Worm (Caenorhabditis elegans) whole organism, L4 larva: ENCODE measurements around the gene C04E6.8.

Experiments
- F26F4.8 ChIP-seq: fragments of 200-800 bp; sonication (Bioruptor generic); conservative IDR thresholded peaks from 2 replicates; pipeline ENCODE4 v1.3.6; 2022; ENCODE audit warnings: missing genetic modification characterization, missing compliant biosample characterization
- R02D3.7 ChIP-seq: fragments of 150-350 bp; sonication (generic microtip); optimal IDR thresholded peaks from 3 replicates; lab custom pipeline; 2014; ENCODE audit warnings: missing biosample characterization, missing genetic modification characterization
- T26A8.4 ChIP-seq: fragments of 200-800 bp; sonication (Bioruptor generic); IDR thresholded peaks from 2 replicates; pipeline ENCODE4 v1.3.6; 2022; ENCODE audit warnings: missing genetic modification characterization, missing compliant biosample characterization
- Y48G9A.11 ChIP-seq: fragments of 200-800 bp; sonication (Bioruptor generic); IDR thresholded peaks from 2 replicates; pipeline ENCODE4 v1.3.6; 2022; ENCODE audit warnings: missing genetic modification reagents, missing genetic modification characterization, missing compliant biosample characterization
- ZK546.5 ChIP-seq, 2 experiments: sonication (generic microtip); optimal IDR thresholded peaks; 2 replicates each; lab custom pipeline; 2017; ENCODE audit warnings: missing biosample characterization in 2 of 2, missing genetic modification characterization in 2 of 2
- aha-1 ChIP-seq: fragments of 150-350 bp; peaks from one replicate; lab custom pipeline; 2014; ENCODE audit warnings: missing biosample characterization, missing genetic modification characterization
- arid-1 ChIP-seq: fragments of 200-800 bp; sonication (Bioruptor generic); conservative IDR thresholded peaks from 2 replicates; pipeline ENCODE4 v1.3.6; 2022; ENCODE audit warnings: missing genetic modification reagents, missing genetic modification characterization, missing compliant biosample characterization
- attf-4 ChIP-seq: sonication (generic microtip); optimal IDR thresholded peaks from 3 replicates; lab custom pipeline; 2017; ENCODE audit warnings: missing biosample characterization, missing genetic modification characterization
- ceh-20 ChIP-seq: fragments of 200-800 bp; sonication (Bioruptor generic); IDR thresholded peaks from 2 replicates; pipeline ENCODE4 v1.3.6; 2022; ENCODE audit warnings: missing genetic modification reagents, missing genetic modification characterization, missing compliant biosample characterization
- ceh-62 ChIP-seq: sonication (generic microtip); optimal IDR thresholded peaks from 2 replicates; lab custom pipeline; 2017; ENCODE audit warnings: missing biosample characterization, missing genetic modification characterization
- ceh-82 ChIP-seq: sonication (generic microtip); optimal IDR thresholded peaks from 2 replicates; lab custom pipeline; 2017; ENCODE audit warnings: missing biosample characterization, missing genetic modification characterization
- cey-2 ChIP-seq: sonication (generic microtip); optimal IDR thresholded peaks from 3 replicates; lab custom pipeline; 2017; ENCODE audit warnings: missing genetic modification characterization, mild to moderate bottlenecking, missing compliant biosample characterization, antibody characterized with exemption, borderline replicate concordance; ENCODE audit not compliant: insufficient read depth
- daf-19 ChIP-seq: fragments of 200-800 bp; sonication (Bioruptor generic); conservative IDR thresholded peaks from 2 replicates; pipeline ENCODE4 v1.3.6; 2022; ENCODE audit warnings: missing genetic modification characterization, missing compliant biosample characterization
- dmd-8 ChIP-seq: fragments of 200-800 bp; sonication (Bioruptor generic); IDR thresholded peaks from 2 replicates; pipeline ENCODE4 v1.3.6; 2022; ENCODE audit warnings: missing genetic modification characterization, missing compliant biosample characterization
- dpl-1 ChIP-seq: fragments of 150-350 bp; optimal IDR thresholded peaks from 2 replicates; lab custom pipeline; 2014; ENCODE audit warnings: missing biosample characterization, missing genetic modification reagents, missing genetic modification characterization
- duxl-1 ChIP-seq: sonication (generic microtip); optimal IDR thresholded peaks from 2 replicates; lab custom pipeline; 2016; ENCODE audit warnings: mild to moderate bottlenecking, missing genetic modification characterization, moderate library complexity, missing compliant biosample characterization; ENCODE audit not compliant: poor library complexity
- dve-1 ChIP-seq: sonication (generic microtip); optimal IDR thresholded peaks from 2 replicates; lab custom pipeline; 2017; ENCODE audit warnings: antibody characterized with exemption, mild to moderate bottlenecking, missing genetic modification characterization, missing compliant biosample characterization; ENCODE audit not compliant: insufficient read depth
- egl-27 ChIP-seq: sonication (generic microtip); optimal IDR thresholded peaks from 3 replicates; lab custom pipeline; 2017; ENCODE audit warnings: missing biosample characterization, missing genetic modification reagents, missing genetic modification characterization
- hlh-30 ChIP-seq: sonication (generic microtip); optimal IDR thresholded peaks from 2 replicates; lab custom pipeline; 2017; ENCODE audit warnings: antibody characterized with exemption, mild to moderate bottlenecking, missing genetic modification characterization, missing compliant biosample characterization; ENCODE audit not compliant: insufficient read depth
- hmg-1.1 ChIP-seq: fragments of 200-800 bp; sonication (Bioruptor generic); IDR thresholded peaks from 2 replicates; pipeline ENCODE4 v1.3.6; 2022; ENCODE audit warnings: missing genetic modification reagents, missing genetic modification characterization, missing compliant biosample characterization
- jun-1 ChIP-seq: fragments of 150-350 bp; optimal IDR thresholded peaks from 2 replicates; lab custom pipeline; 2014; ENCODE audit warnings: missing biosample characterization, missing genetic modification reagents, missing genetic modification characterization
- lim-7 ChIP-seq: fragments of 200-800 bp; sonication (Bioruptor generic); IDR thresholded peaks from 2 replicates; pipeline ENCODE4 v1.3.6; 2022; ENCODE audit warnings: missing genetic modification characterization, missing compliant biosample characterization
- lin-13 ChIP-seq: fragments of 150-350 bp; optimal IDR thresholded peaks from 2 replicates; lab custom pipeline; 2014; ENCODE audit warnings: missing biosample characterization, missing genetic modification reagents, missing genetic modification characterization
- lin-39 ChIP-seq: fragments of 150-350 bp; optimal IDR thresholded peaks from 2 replicates; lab custom pipeline; 2014; ENCODE audit warnings: missing biosample characterization, missing genetic modification reagents, missing genetic modification characterization
- madf-5 ChIP-seq, 2 experiments: fragments of 200-800 bp; sonication (Bioruptor generic); IDR thresholded peaks; 2 replicates each; pipeline ENCODE4 v1.3.6; 2022; ENCODE audit warnings: missing compliant biosample characterization in 2 of 2, missing genetic modification characterization in 2 of 2
- mdl-1 ChIP-seq, 2 experiments: fragments of 150-350 bp in 1 of 2; sonication (generic microtip) in 1 of 2; optimal IDR thresholded peaks; 2 replicates each; lab custom pipeline; 2014 to 2017; ENCODE audit warnings: missing biosample characterization in 2 of 2, missing genetic modification characterization in 2 of 2
- mdt-29 ChIP-seq: fragments of 200-800 bp; sonication (Bioruptor generic); IDR thresholded peaks from 2 replicates; pipeline ENCODE4 v1.3.6; 2022; ENCODE audit warnings: missing genetic modification reagents, missing genetic modification characterization, missing compliant biosample characterization
- mxl-3 ChIP-seq: fragments of 200-800 bp; sonication (Bioruptor generic); optimal IDR thresholded peaks from 2 replicates; lab custom pipeline; 2018; ENCODE audit warnings: mild to moderate bottlenecking, missing genetic modification characterization, missing compliant biosample characterization
- nhr-10 ChIP-seq: fragments of 150-350 bp; optimal IDR thresholded peaks from 2 replicates; lab custom pipeline; 2014; ENCODE audit warnings: missing biosample characterization, missing genetic modification characterization
- nhr-102 ChIP-seq: sonication (generic microtip); optimal IDR thresholded peaks from 2 replicates; lab custom pipeline; 2016; ENCODE audit warnings: mild to moderate bottlenecking, missing genetic modification characterization, moderate library complexity, missing compliant biosample characterization
- nhr-11 ChIP-seq: fragments of 150-350 bp; optimal IDR thresholded peaks from 2 replicates; lab custom pipeline; 2014; ENCODE audit warnings: missing biosample characterization, missing genetic modification characterization
- nhr-111 ChIP-seq: fragments of 200-800 bp; sonication (Bioruptor generic); optimal IDR thresholded peaks from 2 replicates; lab custom pipeline; 2018; ENCODE audit warnings: mild to moderate bottlenecking, missing genetic modification characterization, missing compliant biosample characterization
- nhr-41 ChIP-seq: fragments of 200-800 bp; sonication (Bioruptor generic); IDR thresholded peaks from 2 replicates; pipeline ENCODE4 v1.3.6; 2022; ENCODE audit warnings: missing genetic modification reagents, missing genetic modification characterization, missing compliant biosample characterization
- nhr-42 ChIP-seq: fragments of 200-800 bp; sonication (Bioruptor generic); IDR thresholded peaks from 2 replicates; pipeline ENCODE4 v1.3.6; 2022; ENCODE audit warnings: missing genetic modification characterization, missing compliant biosample characterization
- nhr-48 ChIP-seq: sonication (generic microtip); optimal IDR thresholded peaks from 2 replicates; lab custom pipeline; 2016; ENCODE audit warnings: mild to moderate bottlenecking, missing genetic modification characterization, missing compliant biosample characterization
- sdz-12 ChIP-seq: fragments of 200-800 bp; sonication (Bioruptor generic); optimal IDR thresholded peaks from 2 replicates; lab custom pipeline; 2018; ENCODE audit warnings: mild to moderate bottlenecking, missing genetic modification characterization, missing compliant biosample characterization
- set-16 ChIP-seq: fragments of 200-800 bp; sonication (Bioruptor generic); IDR thresholded peaks from 2 replicates; pipeline ENCODE4 v1.3.6; 2022; ENCODE audit warnings: missing genetic modification reagents, missing genetic modification characterization, missing compliant biosample characterization
- skn-1 ChIP-seq: fragments of 150-350 bp; optimal IDR thresholded peaks from 2 replicates; lab custom pipeline; 2014; ENCODE audit warnings: missing biosample characterization, missing genetic modification characterization
- snpc-1.2 ChIP-seq: fragments of 200-800 bp; sonication (Bioruptor generic); IDR thresholded peaks from 2 replicates; pipeline ENCODE4 v1.3.6; 2022; ENCODE audit warnings: missing genetic modification reagents, missing genetic modification characterization, missing compliant biosample characterization
- spr-1 ChIP-seq: sonication (generic microtip); optimal IDR thresholded peaks from 2 replicates; lab custom pipeline; 2016; ENCODE audit warnings: mild to moderate bottlenecking, missing genetic modification characterization, missing compliant biosample characterization
- spr-3 ChIP-seq: fragments of 200-800 bp; sonication (Bioruptor generic); optimal IDR thresholded peaks from 2 replicates; lab custom pipeline; 2018; ENCODE audit warnings: mild to moderate bottlenecking, missing genetic modification characterization, missing compliant biosample characterization
- tag-97 ChIP-seq: fragments of 200-800 bp; sonication (Bioruptor generic); IDR thresholded peaks from 2 replicates; pipeline ENCODE4 v1.3.6; 2022; ENCODE audit warnings: missing genetic modification characterization, missing compliant biosample characterization
- unc-39 ChIP-seq: sonication (generic microtip); optimal IDR thresholded peaks from 2 replicates; lab custom pipeline; 2017; ENCODE audit warnings: missing biosample characterization, missing genetic modification characterization
- unc-62 ChIP-seq, 3 experiments: fragments of 150-350 bp in 1 of 3; sonication (generic microtip); optimal IDR thresholded peaks in 2 of 3; peaks in 1 of 3; 1 replicate in 1 of 3; 2 replicates in 2 of 3; lab custom pipeline; 2014 to 2017; ENCODE audit warnings: missing biosample characterization in 3 of 3, missing genetic modification characterization in 3 of 3, missing genetic modification reagents in 3 of 3, missing genotype in 1 of 3
- zfp-2 ChIP-seq: sonication (generic microtip); optimal IDR thresholded peaks from 2 replicates; lab custom pipeline; 2016; ENCODE audit warnings: mild to moderate bottlenecking, missing genetic modification characterization, missing compliant biosample characterization
- zip-11 ChIP-seq: fragments of 200-800 bp; sonication (Bioruptor generic); IDR thresholded peaks from 2 replicates; pipeline ENCODE4 v1.3.6; 2022; ENCODE audit warnings: missing genetic modification characterization, missing compliant biosample characterization
- zip-2 ChIP-seq: fragments of 150-350 bp; optimal IDR thresholded peaks from 2 replicates; lab custom pipeline; 2014; ENCODE audit warnings: missing biosample characterization, missing genetic modification characterization
- ztf-7 ChIP-seq: fragments of 150-350 bp; optimal IDR thresholded peaks from 2 replicates; lab custom pipeline; 2014; ENCODE audit warnings: missing biosample characterization, missing genetic modification characterization

C04E6.8 gene

DNA sequence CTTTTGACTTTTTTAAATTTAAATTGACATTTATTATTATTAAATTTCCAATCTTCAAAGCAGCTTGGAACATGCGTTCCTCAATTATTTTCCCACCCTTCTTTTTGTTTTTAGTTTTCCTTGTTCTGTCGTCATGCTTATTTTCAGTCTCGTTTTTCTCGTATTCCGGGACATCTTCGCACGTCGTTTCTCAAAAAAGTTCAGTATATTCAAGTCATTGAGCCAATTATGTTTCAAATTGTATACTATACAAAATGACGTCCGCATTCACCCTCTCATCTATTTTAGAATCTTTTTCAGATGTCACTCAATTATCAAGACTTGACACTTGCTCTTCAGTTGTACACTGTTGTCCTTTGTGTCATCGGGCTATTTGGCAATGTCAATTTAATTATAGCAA lies 43.7 kb upstream of the C04E6.8 start, which contains the start of gene srsx-17:
Gene srsx-17, plus strand, starts transcription at position 301 of the 400 bp plus-strand sequence.
- no peak for TF ChIP-seq set-16 (GFP tag; lab: Robert Waterston, UW)
- no peak for TF ChIP-seq madf-5 (GFP tag; IDR thresholded peaks at IDR 0.05; lab: Robert Waterston, UW)
- TF ChIP-seq ztf-7: no peak
- TF ChIP-seq ceh-82: no peak
- TF ChIP-seq nhr-102: no peak
- no peak for TF ChIP-seq egl-27 (tag; lab: Kevin White, UChicago)
- no peak for TF ChIP-seq nhr-11 (tag; lab: Kevin White, UChicago)
- no peak for TF ChIP-seq dve-1 (tag; lab: Kevin White, UChicago)
- TF ChIP-seq skn-1 (tag; lab: Kevin White, UChicago): no peak
- TF ChIP-seq sdz-12: no peak
- no peak for TF ChIP-seq dmd-8 (GFP tag; lab: Robert Waterston, UW)
- TF ChIP-seq Y48G9A.11 (GFP tag; lab: Robert Waterston, UW): no peak
- TF ChIP-seq ceh-20 (GFP tag; lab: Robert Waterston, UW): no peak
- TF ChIP-seq hmg-1.1 (GFP tag; lab: Robert Waterston, UW): no peak
- TF ChIP-seq lim-7 (GFP tag; lab: Robert Waterston, UW): no peak
- TF ChIP-seq mdt-29 (GFP tag; lab: Robert Waterston, UW): no peak
- no peak for TF ChIP-seq unc-62 (GFP tag; optimal IDR thresholded peaks at IDR 0.05 in 1 of 2; lab: Kevin White, UChicago)
- no peak for TF ChIP-seq unc-62 (tag; optimal IDR thresholded peaks at IDR 0.05; lab: Kevin White, UChicago)
- no peak for TF ChIP-seq T26A8.4 (GFP tag; lab: Robert Waterston, UW)

DNA sequence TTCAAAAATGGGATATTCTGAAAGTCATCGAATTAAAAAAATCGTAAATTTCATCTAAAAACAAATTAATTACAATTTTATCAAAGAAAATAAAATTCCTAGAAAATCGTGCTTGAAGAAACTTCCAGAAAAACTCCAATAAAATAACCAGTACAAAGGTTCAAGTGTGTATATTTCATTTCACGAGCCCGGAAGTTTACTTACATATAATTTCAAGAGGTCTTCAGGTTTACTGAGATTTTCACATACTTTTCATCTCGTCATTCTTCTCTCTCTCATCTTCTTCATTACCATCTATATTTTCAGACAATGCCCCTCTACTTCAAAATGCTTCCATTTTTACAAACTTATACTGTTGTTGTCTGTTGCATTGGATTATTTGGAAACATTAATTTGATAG lies 38.6 kb upstream of the C04E6.8 start, which contains the start of gene srsx-18:
Gene srsx-18, plus strand, starts transcription at position 301 of the 400 bp plus-strand sequence.
- TF ChIP-seq dve-1 (tag; lab: Kevin White, UChicago) (no peak), aha-1 (tag; lab: Kevin White, UChicago) (no peak), zip-2 (no peak), ZK546.5 (tag; optimal IDR thresholded peaks at IDR 0.05; lab: Kevin White, UChicago) (no peak), ztf-7 (no peak), nhr-42 (GFP tag; lab: Robert Waterston, UW) (no peak), nhr-41 (GFP tag; lab: Robert Waterston, UW) (no peak), mxl-3 (GFP tag; lab: Kevin White, UChicago) (no peak), spr-1 (tag; lab: Kevin White, UChicago) (no peak), nhr-48 (tag; lab: Kevin White, UChicago) (no peak), arid-1 (GFP tag; lab: Robert Waterston, UW) (no peak), jun-1 (tag; lab: Kevin White, UChicago) (no peak), attf-4 (no peak), daf-19 (no peak), nhr-10 (tag; lab: Kevin White, UChicago) (no peak), snpc-1.2 (no peak), R02D3.7 (tag; lab: Kevin White, UChicago) (no peak), unc-39 (tag; lab: Kevin White, UChicago) (no peak), dpl-1 (GFP tag; lab: Kevin White, UChicago) (no peak), ceh-62 (tag; lab: Kevin White, UChicago) (no peak)

DNA sequence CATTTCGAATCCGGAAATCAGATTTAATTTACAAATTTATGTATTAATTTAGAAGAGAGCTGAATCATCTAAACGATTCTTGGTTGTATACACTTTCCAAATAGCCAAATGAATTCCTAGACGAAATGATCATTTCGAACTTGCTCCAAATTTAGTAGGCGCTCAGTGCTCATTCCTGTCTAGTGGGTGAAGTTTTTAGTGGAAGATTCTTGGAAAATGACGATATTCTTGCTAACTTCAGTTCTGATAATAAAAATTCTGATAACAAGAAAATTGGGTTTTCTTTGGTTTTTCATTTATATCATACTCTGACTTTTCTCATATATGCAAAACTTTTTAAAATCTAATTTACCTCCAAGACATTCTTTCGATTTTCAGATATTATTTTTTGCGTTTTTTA lies 38.1 kb upstream of the C04E6.8 start:
- no peak for TF ChIP-seq lin-13 (GFP tag; lab: Kevin White, UChicago)
- TF ChIP-seq nhr-111 (GFP tag; lab: Kevin White, UChicago): no peak
- no peak for TF ChIP-seq cey-2 (tag; lab: Kevin White, UChicago)
- TF ChIP-seq mdl-1 (tag; optimal IDR thresholded peaks at IDR 0.05; lab: Kevin White, UChicago): no peak
- no peak for TF ChIP-seq arid-1 (GFP tag; lab: Robert Waterston, UW)
- no peak for TF ChIP-seq hlh-30
- TF ChIP-seq dve-1 (tag; lab: Kevin White, UChicago): no peak
- no peak for TF ChIP-seq ceh-62 (tag; lab: Kevin White, UChicago)
- no peak for TF ChIP-seq unc-39 (tag; lab: Kevin White, UChicago)
- TF ChIP-seq zip-11 (GFP tag; lab: Robert Waterston, UW): no peak
- TF ChIP-seq spr-3 (GFP tag; lab: Kevin White, UChicago): no peak
- TF ChIP-seq zfp-2 (tag; lab: Kevin White, UChicago): no peak
- no peak for TF ChIP-seq nhr-41 (GFP tag; lab: Robert Waterston, UW)
- no peak for TF ChIP-seq tag-97 (GFP tag; lab: Robert Waterston, UW)
- TF ChIP-seq unc-62 (GFP tag; optimal IDR thresholded peaks at IDR 0.05 in 1 of 2; lab: Kevin White, UChicago): no peak
- no peak for TF ChIP-seq unc-62 (tag; optimal IDR thresholded peaks at IDR 0.05; lab: Kevin White, UChicago)
- no peak for TF ChIP-seq lin-39 (tag; lab: Kevin White, UChicago)
- no peak for TF ChIP-seq duxl-1
- TF ChIP-seq nhr-10 (tag; lab: Kevin White, UChicago): no peak
- TF ChIP-seq F26F4.8 (GFP tag; lab: Robert Waterston, UW): no peak
